Worm (Caenorhabditis elegans): Measurements from ENCODE around the gene bus-17.

DNA sequence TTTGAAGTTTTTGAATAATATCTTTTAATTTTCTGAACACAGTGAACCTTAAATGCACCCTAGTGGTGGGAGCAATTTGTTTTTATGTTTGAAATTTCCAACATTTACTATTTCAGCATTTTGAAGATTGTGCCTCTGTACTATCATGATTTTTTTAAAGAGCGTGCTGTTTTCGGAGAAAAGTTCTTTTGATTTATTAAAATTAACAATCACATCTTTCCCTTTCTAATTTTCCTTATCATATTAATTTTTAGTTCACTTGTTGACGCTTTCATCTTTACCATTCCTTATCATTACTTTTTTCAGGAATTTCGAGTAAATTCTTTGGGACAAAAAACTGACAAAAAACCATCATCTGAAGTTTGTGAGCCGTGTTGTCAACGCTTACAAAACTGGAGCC, 58.2 kb downstream of the bus-17 start, which contains the start of gene nhr-48:
- no peak for TF ChIP-seq med-1 (GFP tag; optimal IDR thresholded peaks at IDR 0.05; ENCODE audit: insufficient read depth)
- no peak for TF ChIP-seq klf-2 (GFP tag; conservative IDR thresholded peaks at IDR 0.05)
- TF ChIP-seq ref-1 (GFP tag; conservative IDR thresholded peaks at IDR 0.05) = no peak
- no peak for TF ChIP-seq ztf-23 (GFP tag; IDR thresholded peaks at IDR 0.05)
- no peak for TF ChIP-seq T22C8.4 (GFP tag; IDR thresholded peaks at IDR 0.05)
- no peak for TF ChIP-seq tab-1 (GFP tag; IDR thresholded peaks at IDR 0.05)
- TF ChIP-seq flt-1 (GFP tag; IDR thresholded peaks at IDR 0.05) = no peak
- TF ChIP-seq cog-1 (tag; optimal IDR thresholded peaks at IDR 0.05) = no peak
- no peak for TF ChIP-seq ztf-29 (GFP tag; IDR thresholded peaks at IDR 0.05)
